Fruit fly (Drosophila melanogaster) whole organism, wandering third instar larva: ENCODE data around the gene Tsp2A.

ENCODE experiments used
- Abd-B ChIP-seq: fragments of >200 bp; optimal IDR thresholded peaks from 2 replicates; lab custom pipeline; 2017; ENCODE audit warnings: missing biosample characterization, missing genetic modification characterization
- CG9705 ChIP-seq: fragments of 200-800 bp; sonication (Bioruptor generic); optimal IDR thresholded peaks from 2 replicates; lab custom pipeline; 2018; ENCODE audit warnings: missing biosample characterization, mild to moderate bottlenecking, missing genetic modification characterization
- Dfd ChIP-seq: fragments of >200 bp; optimal IDR thresholded peaks from 2 replicates; lab custom pipeline; 2017; ENCODE audit warnings: missing biosample characterization, missing genetic modification characterization
- Dif ChIP-seq: fragments of 200-275, 200-300 bp; sonication (Bioruptor generic); optimal IDR thresholded peaks from 2 replicates; lab custom pipeline; 2018; ENCODE audit warnings: missing biosample characterization, missing genetic modification characterization; ENCODE audit not compliant: partially characterized antibody
- HLH106 ChIP-seq: fragments of 200-800 bp; optimal IDR thresholded peaks from 3 replicates; lab custom pipeline; 2019; ENCODE audit warnings: missing biosample characterization, mild to moderate bottlenecking, missing genetic modification characterization, moderate library complexity
- Hnf4 ChIP-seq: fragments of 200-800 bp; sonication (Bioruptor generic); optimal IDR thresholded peaks from 2 replicates; lab custom pipeline; 2016; ENCODE audit warnings: missing biosample characterization, mild to moderate bottlenecking, missing genetic modification characterization
- Hr83 ChIP-seq: fragments of 200-300 bp; sonication (Bioruptor generic); optimal IDR thresholded peaks from 2 replicates; lab custom pipeline; 2016; ENCODE audit warnings: missing biosample characterization, mild to moderate bottlenecking, missing genetic modification characterization, moderate library complexity; ENCODE audit not compliant: poor library complexity, severe bottlenecking
- Jra ChIP-seq: sonication (Bioruptor generic); optimal IDR thresholded peaks from 2 replicates; lab custom pipeline; 2016; ENCODE audit warnings: missing biosample characterization, missing genetic modification characterization
- Mio ChIP-seq: sonication (Bioruptor generic); optimal IDR thresholded peaks from 2 replicates; lab custom pipeline; 2016; ENCODE audit warnings: missing biosample characterization, missing genetic modification characterization
- Myc ChIP-seq: fragments of >200 bp; optimal IDR thresholded peaks from 2 replicates; lab custom pipeline; 2017
- N ChIP-seq: fragments of >200 bp; optimal IDR thresholded peaks from 2 replicates; lab custom pipeline; 2018; ENCODE audit warnings: missing biosample characterization, missing external identifiers, missing genetic modification characterization
- OdsH ChIP-seq: fragments of 200-800 bp; sonication (Bioruptor generic); optimal IDR thresholded peaks from 2 replicates; lab custom pipeline; 2016; ENCODE audit warnings: missing biosample characterization, mild to moderate bottlenecking, missing genetic modification characterization
- Rel ChIP-seq, 2 experiments: fragments of 200-800 bp; sonication (Bioruptor generic) in 1 of 2; optimal IDR thresholded peaks; 2 replicates in 1 of 2; 3 replicates in 1 of 2; lab custom pipeline; 2016 to 2019; ENCODE audit warnings: mild to moderate bottlenecking in 2 of 2, missing biosample characterization in 2 of 2, missing genetic modification characterization in 2 of 2, moderate library complexity in 1 of 2
- Sp1 ChIP-seq: fragments of 200-800 bp; sonication (Bioruptor generic); optimal IDR thresholded peaks from 3 replicates; lab custom pipeline; 2019; ENCODE audit warnings: missing biosample characterization, mild to moderate bottlenecking, missing genetic modification characterization, moderate library complexity
- Vsx2 ChIP-seq: fragments of 200-300, 225-300 bp; sonication (Bioruptor generic); optimal IDR thresholded peaks from 2 replicates; lab custom pipeline; 2018; ENCODE audit warnings: missing biosample characterization, missing genetic modification characterization; ENCODE audit not compliant: partially characterized antibody
- br ChIP-seq: fragments of 200-800 bp; sonication (Bioruptor generic); optimal IDR thresholded peaks from 2 replicates; lab custom pipeline; 2016; ENCODE audit warnings: missing biosample characterization, missing genetic modification characterization
- brk ChIP-seq: fragments of 200-800 bp; sonication (Bioruptor generic); optimal IDR thresholded peaks from 2 replicates; lab custom pipeline; 2016; ENCODE audit warnings: missing biosample characterization, mild to moderate bottlenecking, missing genetic modification characterization
- ey ChIP-seq: fragments of 200-800 bp; sonication (Bioruptor generic); optimal IDR thresholded peaks from 2 replicates; lab custom pipeline; 2016; ENCODE audit warnings: missing biosample characterization, missing genetic modification characterization
- foxo ChIP-seq, 2 experiments: fragments of 200-800 bp; sonication (Bioruptor generic); optimal IDR thresholded peaks; 2 replicates in 1 of 2; 3 replicates in 1 of 2; lab custom pipeline; 2016 to 2017; ENCODE audit warnings: missing biosample characterization in 2 of 2, missing genetic modification characterization in 2 of 2
- fru ChIP-seq: fragments of 200-800 bp; sonication (Bioruptor generic); optimal IDR thresholded peaks from 3 replicates; lab custom pipeline; 2016; ENCODE audit warnings: missing biosample characterization, mild to moderate bottlenecking, missing genetic modification characterization
- h ChIP-seq: fragments of 200-800 bp; sonication (Bioruptor generic); optimal IDR thresholded peaks from 3 replicates; lab custom pipeline; 2016; ENCODE audit warnings: missing biosample characterization, mild to moderate bottlenecking, missing genetic modification characterization
- pan ChIP-seq: fragments of >200 bp; optimal IDR thresholded peaks from 2 replicates; lab custom pipeline; 2017
- psq ChIP-seq: fragments of 200-800 bp; sonication (Bioruptor generic); optimal IDR thresholded peaks from 3 replicates; lab custom pipeline; 2017; ENCODE audit warnings: missing biosample characterization, mild to moderate bottlenecking, missing genetic modification characterization, moderate library complexity
- rgr ChIP-seq: fragments of 200-800 bp; sonication (Bioruptor generic); optimal IDR thresholded peaks from 3 replicates; lab custom pipeline; 2016; ENCODE audit warnings: missing biosample characterization, mild to moderate bottlenecking, missing genetic modification characterization
- sage ChIP-seq: fragments of 200-800 bp; sonication (Bioruptor generic); optimal IDR thresholded peaks from 2 replicates; lab custom pipeline; 2016; ENCODE audit warnings: missing biosample characterization, mild to moderate bottlenecking, missing genetic modification characterization
- sv ChIP-seq: fragments of 200-800 bp; sonication (Bioruptor generic); optimal IDR thresholded peaks from 3 replicates; lab custom pipeline; 2016; ENCODE audit warnings: missing biosample characterization, missing genetic modification characterization
- tai ChIP-seq: sonication (Bioruptor generic); optimal IDR thresholded peaks from 2 replicates; lab custom pipeline; 2016; ENCODE audit warnings: missing biosample characterization, missing genetic modification characterization
- usp ChIP-seq: fragments of >200 bp; optimal IDR thresholded peaks from 2 replicates; lab custom pipeline; 2017; ENCODE audit warnings: missing biosample characterization, missing genetic modification characterization

Gene Tsp2A

dm6 chrX:1353322-1354212, 7.2 kb downstream of the Tsp2A start, which contains the start of the genes CG12773 and CG11417:
Gene CG12773 (minus strand): TSS chrX:1353981.
Gene CG11417 (plus strand): TSS chrX:1354014.
- TF ChIP-seq tai (GFP tag; lab: Kevin White, UChicago) (no peak), Vsx2 (GFP tag; lab: Kevin White, UChicago) (no peak), Jra (peak; percentile 75), Sp1 (GFP tag; lab: Kevin White, UChicago) (peak; percentile 11), Dif (GFP tag; lab: Kevin White, UChicago) (peak; percentile 9), Myc (lab: Kevin White, UChicago) (peak; percentile 16), h (GFP tag; lab: Kevin White, UChicago) (peak; percentile 27)

- no peak for TF ChIP-seq sage (GFP tag; lab: Kevin White, UChicago)
- no peak for TF ChIP-seq brk (GFP tag; lab: Kevin White, UChicago)
- TF ChIP-seq Rel (GFP tag; optimal IDR thresholded peaks at IDR 0.05; lab: Kevin White, UChicago): no peak
- no peak for TF ChIP-seq Rel (tag; optimal IDR thresholded peaks at IDR 0.05; lab: Kevin White, UChicago)
- no peak for TF ChIP-seq tai (GFP tag; lab: Kevin White, UChicago)
- no peak for TF ChIP-seq Mio (GFP tag; lab: Kevin White, UChicago)
- no peak for TF ChIP-seq h (GFP tag; lab: Kevin White, UChicago)
- no peak for TF ChIP-seq Jra
- TF ChIP-seq, all 38 proteins: peak for 0
These were observed 11.1 kb downstream of the Tsp2A start, which contains the start of gene png for dm6 chrX:1357501-1357900. Gene png (minus strand): TSS chrX:1357601.

- no peak for TF ChIP-seq pan (lab: Kevin White, UChicago)
- no peak for TF ChIP-seq OdsH (GFP tag; lab: Kevin White, UChicago)
- TF ChIP-seq Vsx2 (GFP tag; lab: Kevin White, UChicago): no peak
- no peak for TF ChIP-seq Hr83 (GFP tag; lab: Kevin White, UChicago)
- no peak for TF ChIP-seq ey
- no peak for TF ChIP-seq Hnf4 (GFP tag; lab: Kevin White, UChicago)
- TF ChIP-seq sv: no peak
- no peak for TF ChIP-seq usp (GFP tag; lab: Kevin White, UChicago)
- TF ChIP-seq psq (GFP tag; lab: Kevin White, UChicago): no peak
- no peak for TF ChIP-seq Sp1 (GFP tag; lab: Kevin White, UChicago)
- no peak for TF ChIP-seq CG9705 (GFP tag; lab: Kevin White, UChicago)
- no peak for TF ChIP-seq sage (GFP tag; lab: Kevin White, UChicago)
- TF ChIP-seq Dfd (GFP tag; lab: Kevin White, UChicago): no peak
- no peak for TF ChIP-seq h (GFP tag; lab: Kevin White, UChicago)
- no peak for TF ChIP-seq tai (GFP tag; lab: Kevin White, UChicago)
- no peak for TF ChIP-seq Abd-B (GFP tag; lab: Kevin White, UChicago)
- no peak for TF ChIP-seq N (GFP tag; lab: Kevin White, UChicago)
- no peak for TF ChIP-seq Mio (GFP tag; lab: Kevin White, UChicago)
These were observed 22.6 kb downstream of the Tsp2A start, which contains the start of gene CG14770 for dm6 chrX:1368949-1369348. Gene CG14770 (plus strand): TSS chrX:1369249.

- TF ChIP-seq sv (peak; percentile 41), Mio (GFP tag; lab: Kevin White, UChicago) (no peak), rgr (GFP tag; lab: Kevin White, UChicago) (peak; percentile 56), ey (peak; percentile 45), Sp1 (GFP tag; lab: Kevin White, UChicago) (peak; percentile 23), psq (GFP tag; lab: Kevin White, UChicago) (peak; percentile 30), Dfd (GFP tag; lab: Kevin White, UChicago) (no peak), Hr83 (GFP tag; lab: Kevin White, UChicago) (peak; percentile 3), pan (lab: Kevin White, UChicago) (no peak), h (GFP tag; lab: Kevin White, UChicago) (peak; percentile 43), OdsH (GFP tag; lab: Kevin White, UChicago) (peak; percentile 39), br (no peak), Dif (GFP tag; lab: Kevin White, UChicago) (no peak), fru (GFP tag; lab: Kevin White, UChicago) (peak; percentile 36), foxo (GFP tag; optimal IDR thresholded peaks at IDR 0.05; lab: Kevin White, UChicago) (peak in 1 of 2 experiments; percentile 64), HLH106 (tag; lab: Kevin White, UChicago) (peak; percentile 42)
These were observed 23.9 kb downstream of the Tsp2A start, which contains the start of gene ssx for dm6 chrX:1370104-1370802. Gene ssx (plus strand): TSS chrX:1370580.
